Fruit fly (Drosophila melanogaster): ENCODE measurements around the gene CG32409.
A peak's percentile ranks its signal among the peaks of the same experiment; 100 is the strongest.

Gene CG32409

dm6 chr3L:5899305-5899704 is at the start of gene CG32409:
Gene CG32409, plus strand, starts transcription at chr3L:5899528.
- TF ChIP-seq CG12768 (GFP tag; optimal IDR thresholded peaks at IDR 0.05): no peak
- peak; percentile 98 for TF ChIP-seq Mnt (GFP tag; optimal IDR thresholded peaks at IDR 0.05)

- TF ChIP-seq CG1620 (GFP tag; optimal IDR thresholded peaks at IDR 0.05): no peak
- TF ChIP-seq Mnt (GFP tag; optimal IDR thresholded peaks at IDR 0.05): no peak
- no peak for TF ChIP-seq bab1 (GFP tag; optimal IDR thresholded peaks at IDR 0.05)
- no peak for TF ChIP-seq ovo (GFP tag; optimal IDR thresholded peaks at IDR 0.05)
- TF ChIP-seq cnc (optimal IDR thresholded peaks at IDR 0.05): no peak
- TF ChIP-seq CG33017 (tag; optimal IDR thresholded peaks at IDR 0.05): no peak
- TF ChIP-seq toe (GFP tag; optimal IDR thresholded peaks at IDR 0.05): no peak
- no peak for TF ChIP-seq CG14711 (tag; optimal IDR thresholded peaks at IDR 0.05)
- TF ChIP-seq CG7045 (GFP tag; optimal IDR thresholded peaks at IDR 0.05): no peak
- TF ChIP-seq pad (GFP tag; optimal IDR thresholded peaks at IDR 0.05): no peak
- no peak for TF ChIP-seq kay (GFP tag; ENCODE audit: borderline replicate concordance)
- TF ChIP-seq cic (GFP tag; optimal IDR thresholded peaks at IDR 0.05): no peak
- TF ChIP-seq CG12768 (GFP tag; optimal IDR thresholded peaks at IDR 0.05): no peak
- no peak for TF ChIP-seq Crg-1 (GFP tag; optimal IDR thresholded peaks at IDR 0.05)
- TF ChIP-seq CG11617 (GFP tag; optimal IDR thresholded peaks at IDR 0.05): no peak
Measured at dm6 chr3L:5851636-5852035, 47.7 kb upstream of the CG32409 start.

- TF ChIP-seq CG14711 (tag; optimal IDR thresholded peaks at IDR 0.05) (no peak), bab1 (GFP tag; optimal IDR thresholded peaks at IDR 0.05) (no peak), CG7101 (tag; optimal IDR thresholded peaks at IDR 0.05) (no peak), ovo (GFP tag; optimal IDR thresholded peaks at IDR 0.05) (no peak), Hr96 (GFP tag; optimal IDR thresholded peaks at IDR 0.05) (no peak), CG5204 (GFP tag; optimal IDR thresholded peaks at IDR 0.05) (no peak), Clk (GFP tag; optimal IDR thresholded peaks at IDR 0.05) (no peak), CG11617 (GFP tag; optimal IDR thresholded peaks at IDR 0.05) (no peak), CG1620 (GFP tag; optimal IDR thresholded peaks at IDR 0.05) (no peak), Mnt (GFP tag; optimal IDR thresholded peaks at IDR 0.05) (no peak), cic (GFP tag; optimal IDR thresholded peaks at IDR 0.05) (no peak), pad (GFP tag; optimal IDR thresholded peaks at IDR 0.05) (no peak), CG33017 (tag; optimal IDR thresholded peaks at IDR 0.05) (no peak), CG7045 (GFP tag; optimal IDR thresholded peaks at IDR 0.05) (no peak)
Measured at dm6 chr3L:5855098-5855497, 44.2 kb upstream of the CG32409 start.

dm6 chr3L:5856081-5856826 is 43.1 kb upstream of the CG32409 start:
- TF ChIP-seq CG7045 (GFP tag; optimal IDR thresholded peaks at IDR 0.05) (no peak), toe (GFP tag; optimal IDR thresholded peaks at IDR 0.05) (no peak), tj (GFP tag; optimal IDR thresholded peaks at IDR 0.05) (no peak), Mnt (GFP tag; optimal IDR thresholded peaks at IDR 0.05) (no peak), kay (GFP tag; ENCODE audit: borderline replicate concordance) (no peak), CG11617 (GFP tag; optimal IDR thresholded peaks at IDR 0.05) (no peak), Hr96 (GFP tag; optimal IDR thresholded peaks at IDR 0.05) (no peak), pad (GFP tag; optimal IDR thresholded peaks at IDR 0.05) (no peak), CG14711 (tag; optimal IDR thresholded peaks at IDR 0.05) (no peak), Crg-1 (GFP tag; optimal IDR thresholded peaks at IDR 0.05) (no peak)

- TF ChIP-seq bab1 (GFP tag; optimal IDR thresholded peaks at IDR 0.05) (no peak), cic (GFP tag; optimal IDR thresholded peaks at IDR 0.05) (no peak), CG12768 (GFP tag; optimal IDR thresholded peaks at IDR 0.05) (no peak), Clk (GFP tag; optimal IDR thresholded peaks at IDR 0.05) (no peak)
Measured at dm6 chr3L:5856919-5857318, 42.4 kb upstream of the CG32409 start.

dm6 chr3L:5859029-5859428 is 40.3 kb upstream of the CG32409 start:
- TF ChIP-seq Crg-1 (GFP tag; optimal IDR thresholded peaks at IDR 0.05) (no peak), Mnt (GFP tag; optimal IDR thresholded peaks at IDR 0.05) (no peak), cic (GFP tag; optimal IDR thresholded peaks at IDR 0.05) (no peak), tj (GFP tag; optimal IDR thresholded peaks at IDR 0.05) (no peak), Clk (GFP tag; optimal IDR thresholded peaks at IDR 0.05) (no peak), CG5204 (GFP tag; optimal IDR thresholded peaks at IDR 0.05) (no peak), CG14711 (tag; optimal IDR thresholded peaks at IDR 0.05) (no peak), CG33017 (tag; optimal IDR thresholded peaks at IDR 0.05) (no peak), CG11617 (GFP tag; optimal IDR thresholded peaks at IDR 0.05) (no peak), CG7101 (tag; optimal IDR thresholded peaks at IDR 0.05) (no peak), ovo (GFP tag; optimal IDR thresholded peaks at IDR 0.05) (no peak), cnc (optimal IDR thresholded peaks at IDR 0.05) (no peak), Hr96 (GFP tag; optimal IDR thresholded peaks at IDR 0.05) (no peak), bab1 (GFP tag; optimal IDR thresholded peaks at IDR 0.05) (no peak), CG12768 (GFP tag; optimal IDR thresholded peaks at IDR 0.05) (no peak), CG7045 (GFP tag; optimal IDR thresholded peaks at IDR 0.05) (no peak), CG1620 (GFP tag; optimal IDR thresholded peaks at IDR 0.05) (no peak)

dm6 chr3L:5862994-5863393 is 36.3 kb upstream of the CG32409 start:
- TF ChIP-seq Clk (GFP tag; optimal IDR thresholded peaks at IDR 0.05) (no peak), ovo (GFP tag; optimal IDR thresholded peaks at IDR 0.05) (no peak), CG33017 (tag; optimal IDR thresholded peaks at IDR 0.05) (no peak), CG14711 (tag; optimal IDR thresholded peaks at IDR 0.05) (no peak)

Data from whole organism, adult.